Fruit fly (Drosophila melanogaster) whole organism, embryonic: ENCODE data around the gene CG3587.

ENCODE experiments used
- Awh ChIP-seq: fragments of 200-800 bp; sonication (Bioruptor generic); IDR thresholded peaks from 2 replicates; pipeline ENCODE4, ENCODE4 v1.3.6; 2022; ENCODE audit warnings: missing biosample characterization, missing genetic modification characterization
- BEAF-32 ChIP-seq: fragments of 200-800 bp; sonication (Bioruptor generic); optimal IDR thresholded peaks from 3 replicates; lab custom pipeline; 2017; ENCODE audit warnings: missing biosample characterization, missing genetic modification characterization, mild to moderate bottlenecking, moderate library complexity, missing genetic modification reagents
- CG11085 ChIP-seq: fragments of 200-800 bp; sonication (Bioruptor generic); IDR thresholded peaks from 2 replicates; pipeline ENCODE4 v1.3.6; 2022; ENCODE audit warnings: missing biosample characterization, missing genetic modification characterization
- CG11247 ChIP-seq: fragments of 200-800 bp; sonication (Bioruptor generic); IDR thresholded peaks from 2 replicates; pipeline ENCODE4 v1.3.6; 2022; ENCODE audit warnings: missing biosample characterization, missing genetic modification characterization
- CG13775 ChIP-seq: fragments of 200-800 bp; sonication (Bioruptor generic); optimal IDR thresholded peaks from 3 replicates; lab custom pipeline; 2017; ENCODE audit warnings: missing biosample characterization, mild to moderate bottlenecking, missing genetic modification characterization
- CG15601 ChIP-seq: fragments of 200-800 bp; sonication (Bioruptor generic); optimal IDR thresholded peaks from 3 replicates; lab custom pipeline; 2019; ENCODE audit warnings: missing biosample characterization, mild to moderate bottlenecking, missing genetic modification characterization, moderate library complexity
- CG17568 ChIP-seq: fragments of 200-800 bp; sonication (Bioruptor generic); optimal IDR thresholded peaks from 2 replicates; lab custom pipeline; 2018; ENCODE audit warnings: missing biosample characterization, mild to moderate bottlenecking, missing genetic modification characterization, moderate library complexity
- CG2116 ChIP-seq: fragments of 200-800 bp; sonication (Bioruptor generic); optimal IDR thresholded peaks from 3 replicates; lab custom pipeline; 2018; ENCODE audit warnings: missing biosample characterization, mild to moderate bottlenecking, missing genetic modification characterization
- CG32532 ChIP-seq: fragments of 200-800 bp; sonication (Bioruptor generic); IDR thresholded peaks from 2 replicates; pipeline ENCODE4 v1.3.6; 2022; ENCODE audit warnings: missing biosample characterization, missing genetic modification characterization
- CG7786 ChIP-seq: fragments of 200-800 bp; sonication (Bioruptor generic); optimal IDR thresholded peaks from 2 replicates; lab custom pipeline; 2016; ENCODE audit warnings: missing biosample characterization, missing genetic modification characterization
- CG7987 ChIP-seq: fragments of 200-800 bp; sonication (Bioruptor generic); optimal IDR thresholded peaks from 2 replicates; lab custom pipeline; 2018; ENCODE audit warnings: missing biosample characterization, mild to moderate bottlenecking, missing genetic modification characterization, moderate library complexity
- CG8290 ChIP-seq, 3 experiments: fragments of 200-800 bp; sonication (Bioruptor generic); optimal IDR thresholded peaks; 2 replicates each; lab custom pipeline; 2016 to 2019; ENCODE audit warnings: missing biosample characterization in 3 of 3, missing genetic modification characterization in 3 of 3, mild to moderate bottlenecking in 2 of 3, moderate library complexity in 1 of 3
- CG8359 ChIP-seq: fragments of 200-800 bp; sonication (Bioruptor generic); optimal IDR thresholded peaks from 2 replicates; lab custom pipeline; 2017; ENCODE audit warnings: missing biosample characterization, mild to moderate bottlenecking, missing genetic modification characterization, borderline replicate concordance
- CG8765 ChIP-seq: fragments of 200-800 bp; sonication (Bioruptor generic); IDR thresholded peaks from 2 replicates; pipeline ENCODE4 v1.3.6; 2022; ENCODE audit warnings: missing biosample characterization, missing genetic modification characterization
- CHES-1-like ChIP-seq: fragments of 200-800 bp; sonication (Bioruptor generic); optimal IDR thresholded peaks from 2 replicates; lab custom pipeline; 2016; ENCODE audit warnings: missing biosample characterization, missing genetic modification characterization
- CkIIα-i1 ChIP-seq: fragments of 200-800 bp; sonication (Bioruptor generic); IDR thresholded peaks from 2 replicates; pipeline ENCODE4 v1.3.6; 2022; ENCODE audit warnings: missing biosample characterization, missing genetic modification characterization
- D ChIP-seq, 2 experiments: fragments of 200-800 bp in 1 of 2; fragments of >200 bp in 1 of 2; sonication (Bioruptor generic) in 1 of 2; optimal IDR thresholded peaks; 2 replicates in 1 of 2; 3 replicates in 1 of 2; lab custom pipeline; 2017; ENCODE audit warnings: mild to moderate bottlenecking in 1 of 2, missing biosample characterization in 1 of 2, missing genetic modification characterization in 1 of 2, missing genetic modification reagents in 1 of 2
- Dfd ChIP-seq, 2 experiments: fragments of >200 bp; optimal IDR thresholded peaks; 2 replicates each; lab custom pipeline; 2017; ENCODE audit warnings: missing biosample characterization in 2 of 2, missing genetic modification characterization in 2 of 2
- Fer2 ChIP-seq: fragments of 200-800 bp; sonication (Bioruptor generic); optimal IDR thresholded peaks from 2 replicates; lab custom pipeline; 2018; ENCODE audit warnings: missing biosample characterization, mild to moderate bottlenecking, missing genetic modification characterization, moderate library complexity
- Fer3 ChIP-seq: fragments of 200-800 bp; sonication (Bioruptor generic); optimal IDR thresholded peaks from 2 replicates; lab custom pipeline; 2018; ENCODE audit warnings: missing biosample characterization, mild to moderate bottlenecking, missing genetic modification characterization, moderate library complexity
- Hr78 ChIP-seq, 2 experiments: fragments of 200-800 bp in 1 of 2; fragments of >200 bp in 1 of 2; sonication (Bioruptor generic) in 1 of 2; optimal IDR thresholded peaks; 2 replicates each; lab custom pipeline; 2017 to 2019; ENCODE audit warnings: missing biosample characterization in 2 of 2, missing genetic modification characterization in 2 of 2, mild to moderate bottlenecking in 1 of 2, moderate library complexity in 1 of 2
- Jarid2 ChIP-seq: fragments of 200-800 bp; sonication (Bioruptor generic); optimal IDR thresholded peaks from 3 replicates; lab custom pipeline; 2017; ENCODE audit warnings: mild to moderate bottlenecking, missing biosample characterization, missing genetic modification reagents, missing genetic modification characterization
- Mes4 ChIP-seq: fragments of 200-800 bp; sonication (Bioruptor generic); optimal IDR thresholded peaks from 2 replicates; lab custom pipeline; 2016; ENCODE audit warnings: missing biosample characterization, missing genetic modification characterization
- NFAT ChIP-seq: fragments of 200-800 bp; sonication (Bioruptor generic); IDR thresholded peaks from 2 replicates; pipeline ENCODE4 v1.3.6; 2022; ENCODE audit warnings: missing biosample characterization, missing genetic modification characterization
- NK7.1 ChIP-seq: fragments of 200-800 bp; sonication (Bioruptor generic); optimal IDR thresholded peaks from 3 replicates; lab custom pipeline; 2016; ENCODE audit warnings: missing biosample characterization, missing genetic modification characterization
- Opbp ChIP-seq: fragments of 200-800 bp; sonication (Bioruptor generic); IDR thresholded peaks from 3 replicates; pipeline ENCODE4 v1.3.6; 2022; ENCODE audit warnings: missing biosample characterization, missing genetic modification characterization; ENCODE audit not compliant: partially characterized antibody
- Sox100B ChIP-seq: fragments of 200-800 bp; sonication (Bioruptor generic); optimal IDR thresholded peaks from 3 replicates; lab custom pipeline; 2018; ENCODE audit warnings: missing biosample characterization, mild to moderate bottlenecking, missing genetic modification characterization
- Xrp1 ChIP-seq: fragments of 200-800 bp; sonication (Bioruptor generic); IDR thresholded peaks from 2 replicates; pipeline ENCODE4 v1.3.6; 2022; ENCODE audit warnings: missing biosample characterization, missing genetic modification characterization
- ase ChIP-seq: fragments of 200-800 bp; sonication (Bioruptor generic); IDR thresholded peaks from 3 replicates; pipeline ENCODE4 v1.3.6; 2022; ENCODE audit warnings: missing biosample characterization, missing genetic modification characterization
- ash1 ChIP-seq: fragments of 200-800 bp; sonication (Bioruptor generic); optimal IDR thresholded peaks from 2 replicates; lab custom pipeline; 2018; ENCODE audit warnings: missing biosample characterization, mild to moderate bottlenecking, missing genetic modification characterization
- dmrt11E ChIP-seq: fragments of 200-800 bp; sonication (Bioruptor generic); optimal IDR thresholded peaks from 3 replicates; lab custom pipeline; 2018; ENCODE audit warnings: missing biosample characterization, mild to moderate bottlenecking, missing genetic modification characterization, moderate library complexity
- gcm ChIP-seq: fragments of 200-800 bp; sonication (Bioruptor generic); optimal IDR thresholded peaks from 2 replicates; lab custom pipeline; 2019; ENCODE audit warnings: missing biosample characterization, mild to moderate bottlenecking, missing genetic modification characterization, moderate library complexity
- gro ChIP-seq: fragments of 200-800 bp; sonication (Bioruptor generic); optimal IDR thresholded peaks from 2 replicates; lab custom pipeline; 2016; ENCODE audit warnings: missing biosample characterization, missing genetic modification characterization
- gsb ChIP-seq: fragments of 200-800 bp; sonication (Bioruptor generic); IDR thresholded peaks from 2 replicates; pipeline ENCODE4 v1.3.6; 2022; ENCODE audit warnings: missing biosample characterization, missing genetic modification characterization
- h ChIP-seq: fragments of >200 bp; optimal IDR thresholded peaks from 2 replicates; lab custom pipeline; 2017
- hkb ChIP-seq, 2 experiments: fragments of 200-800 bp in 1 of 2; fragments of >200 bp in 1 of 2; sonication (Bioruptor generic) in 1 of 2; IDR thresholded peaks in 1 of 2; optimal IDR thresholded peaks in 1 of 2; 2 replicates each; pipeline versions ENCODE4 v1.3.6 to Lab custom; 2017 to 2022; ENCODE audit warnings: missing biosample characterization in 1 of 2, missing genetic modification characterization in 1 of 2
- kni ChIP-seq: fragments of 200-800 bp; sonication (Bioruptor generic); optimal IDR thresholded peaks from 3 replicates; lab custom pipeline; 2017; ENCODE audit warnings: mild to moderate bottlenecking, missing biosample characterization, missing genetic modification reagents, missing genetic modification characterization
- lab ChIP-seq: fragments of 200-800 bp; sonication (Bioruptor generic); optimal IDR thresholded peaks from 3 replicates; lab custom pipeline; 2017; ENCODE audit warnings: missing biosample characterization, missing genetic modification characterization, mild to moderate bottlenecking, moderate library complexity, missing genetic modification reagents
- pfk ChIP-seq: fragments of 200-800 bp; sonication (Bioruptor generic); optimal IDR thresholded peaks from 2 replicates; lab custom pipeline; 2018; ENCODE audit warnings: missing biosample characterization, mild to moderate bottlenecking, missing genetic modification characterization, moderate library complexity
- salm ChIP-seq: fragments of 200-800 bp; sonication (Bioruptor generic); optimal IDR thresholded peaks from 2 replicates; lab custom pipeline; 2018; ENCODE audit warnings: missing biosample characterization, mild to moderate bottlenecking, missing genetic modification characterization
- schlank ChIP-seq: fragments of 200-800 bp; sonication (Bioruptor generic); optimal IDR thresholded peaks from 2 replicates; lab custom pipeline; 2018; ENCODE audit warnings: missing biosample characterization, mild to moderate bottlenecking, missing genetic modification characterization
- slou ChIP-seq: fragments of 200-800 bp; sonication (Bioruptor generic); optimal IDR thresholded peaks from 3 replicates; lab custom pipeline; 2016; ENCODE audit warnings: missing biosample characterization, missing genetic modification characterization
- ttk ChIP-seq: fragments of 200-800 bp; sonication (Bioruptor generic); IDR thresholded peaks from 2 replicates; pipeline ENCODE4 v2.1.2; 2022; ENCODE audit warnings: missing biosample characterization, missing genetic modification characterization
- unpg ChIP-seq: fragments of 200-800 bp; sonication (Bioruptor generic); optimal IDR thresholded peaks from 3 replicates; lab custom pipeline; 2018; ENCODE audit warnings: missing biosample characterization, mild to moderate bottlenecking, missing genetic modification characterization, moderate library complexity
- usp ChIP-seq: fragments of >200 bp; optimal IDR thresholded peaks from 2 replicates; lab custom pipeline; 2017; ENCODE audit warnings: missing biosample characterization, missing genetic modification characterization
- vvl ChIP-seq: fragments of 200-800 bp; sonication (Bioruptor generic); IDR thresholded peaks from 2 replicates; pipeline ENCODE4 v1.3.6; 2022; ENCODE audit warnings: missing biosample characterization, missing genetic modification characterization
- zen2 ChIP-seq: fragments of 200-800 bp; sonication (Bioruptor generic); IDR thresholded peaks from 3 replicates; pipeline ENCODE4 v1.3.6; 2022; ENCODE audit warnings: missing biosample characterization, missing genetic modification characterization; ENCODE audit not compliant: partially characterized antibody

CG3587 gene

DNA sequence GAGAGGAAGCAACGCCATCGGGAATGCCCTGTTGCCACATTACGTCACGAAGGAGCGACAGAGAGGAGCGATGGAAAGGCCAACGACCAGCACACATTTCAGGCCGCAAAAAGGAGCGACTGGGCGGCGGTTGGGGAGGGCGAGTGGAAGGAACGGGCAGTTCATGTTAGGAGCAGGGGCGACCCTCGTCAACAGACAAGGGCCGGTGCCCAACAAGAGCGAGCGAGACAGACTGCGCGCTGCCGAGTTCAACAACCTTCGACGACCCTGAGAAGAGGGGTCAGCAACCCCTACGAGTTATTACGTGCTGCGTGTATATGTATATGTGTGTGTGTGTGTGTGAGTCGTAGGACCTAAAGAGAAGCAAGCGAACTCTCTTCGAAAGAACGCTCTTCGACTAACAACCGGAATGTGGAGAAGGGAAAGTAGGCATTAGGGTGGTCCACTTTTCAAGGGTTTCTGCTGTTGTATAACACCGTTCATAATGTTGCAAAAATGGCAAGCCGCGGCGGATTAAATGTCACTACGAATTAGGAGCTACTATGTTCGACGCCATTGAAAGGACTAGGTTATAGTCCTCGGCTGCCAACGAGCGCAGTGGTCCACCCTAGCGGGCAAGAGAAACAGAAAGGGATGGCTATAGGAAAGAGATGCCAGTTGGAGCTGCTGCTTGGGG is 11.4 kb downstream of the CG3587 start (continued):
- TF ChIP-seq Dfd (GFP tag; optimal IDR thresholded peaks at IDR 0.05; lab: Kevin White, UChicago), result no peak
- TF ChIP-seq dmrt11E (tag; lab: Kevin White, UChicago), result peak; percentile 94
- TF ChIP-seq schlank (tag; lab: Kevin White, UChicago), result peak; percentile 90
- TF ChIP-seq usp, result peak; percentile 9
- TF ChIP-seq CG13775 (GFP tag; lab: Kevin White, UChicago), result peak; percentile 92
- peak; percentile 95 for TF ChIP-seq Mes4 (GFP tag; lab: Kevin White, UChicago)
- TF ChIP-seq CHES-1-like (GFP tag; lab: Kevin White, UChicago), result peak; percentile 95
- peak; percentile 80 for TF ChIP-seq slou (GFP tag; lab: Kevin White, UChicago)
- TF ChIP-seq gro (GFP tag; lab: Kevin White, UChicago), result peak; percentile 95
- peak; percentile 88 for TF ChIP-seq CG11247 (GFP tag; lab: Robert Waterston, UW)
- peak; percentile 89 for TF ChIP-seq CG8765 (GFP tag; lab: Robert Waterston, UW)
- TF ChIP-seq CG7987 (GFP tag; lab: Kevin White, UChicago), result peak; percentile 93
- peak; percentile 92 for TF ChIP-seq Fer3 (tag; lab: Kevin White, UChicago)
- no peak for TF ChIP-seq zen2 (GFP tag; lab: Robert Waterston, UW)
- TF ChIP-seq gsb, result peak; percentile 68
- peak; percentile 84 for TF ChIP-seq CG8290 (GFP tag; optimal IDR thresholded peaks at IDR 0.05; lab: Kevin White, UChicago)
- TF ChIP-seq CG8290 (tag; optimal IDR thresholded peaks at IDR 0.05; lab: Kevin White, UChicago), result peak; percentile 60 to 99
- TF ChIP-seq D (optimal IDR thresholded peaks at IDR 0.05; lab: Kevin White, UChicago), result no peak
- peak; percentile 96 for TF ChIP-seq D (GFP tag; optimal IDR thresholded peaks at IDR 0.05; lab: Kevin White, UChicago)
- TF ChIP-seq CG11085 (GFP tag; lab: Robert Waterston, UW), result peak; percentile 76
- TF ChIP-seq salm, result peak; percentile 93
- TF ChIP-seq ash1, result peak; percentile 86
- peak; percentile 97 for TF ChIP-seq unpg (GFP tag; lab: Kevin White, UChicago)
- peak; percentile 86 for TF ChIP-seq CkIIα-i1 (GFP tag; lab: Robert Waterston, UW)
- TF ChIP-seq Sox100B (GFP tag; lab: Kevin White, UChicago), result peak; percentile 90
- TF ChIP-seq NFAT (GFP tag; lab: Robert Waterston, UW), result peak; percentile 76
- TF ChIP-seq hkb (optimal IDR thresholded peaks at IDR 0.05; lab: Kevin White, UChicago), result no peak
- TF ChIP-seq hkb (GFP tag; IDR thresholded peaks at IDR 0.05; lab: Robert Waterston, UW), result peak; percentile 97
- TF ChIP-seq vvl, result peak; percentile 97
- TF ChIP-seq Opbp (GFP tag; lab: Robert Waterston, UW), result no peak
- TF ChIP-seq Jarid2 (GFP tag; lab: Kevin White, UChicago), result peak; percentile 85
- TF ChIP-seq gcm (GFP tag; lab: Kevin White, UChicago), result peak; percentile 95
- no peak for TF ChIP-seq h
- peak; percentile 94 for TF ChIP-seq NK7.1 (GFP tag; lab: Kevin White, UChicago)
- TF ChIP-seq CG17568 (GFP tag; lab: Kevin White, UChicago), result peak; percentile 99
- peak; percentile 85 for TF ChIP-seq Fer2 (tag; lab: Kevin White, UChicago)
- peak; percentile 90 for TF ChIP-seq CG8359 (GFP tag; lab: Kevin White, UChicago)
- peak; percentile 86 for TF ChIP-seq kni (GFP tag; lab: Kevin White, UChicago)
- peak; percentile 94 for TF ChIP-seq CG15601 (tag; lab: Kevin White, UChicago)
- TF ChIP-seq BEAF-32 (GFP tag; lab: Kevin White, UChicago), result no peak
- TF ChIP-seq pfk, result peak; percentile 54
- peak in 1 of 2 experiments; percentile 86 for TF ChIP-seq Hr78 (GFP tag; optimal IDR thresholded peaks at IDR 0.05; lab: Kevin White, UChicago)
- peak; percentile 96 for TF ChIP-seq CG7786 (GFP tag; lab: Kevin White, UChicago)
- TF ChIP-seq lab (GFP tag; lab: Kevin White, UChicago), result peak; percentile 98
- peak; percentile 73 for TF ChIP-seq CG2116 (GFP tag; lab: Kevin White, UChicago)
- peak; percentile 87 for TF ChIP-seq ase (GFP tag; lab: Robert Waterston, UW)
- peak; percentile 98 for TF ChIP-seq Xrp1 (GFP tag; lab: Robert Waterston, UW)
- peak; percentile 90 for TF ChIP-seq ttk (GFP tag; lab: Robert Waterston, UW)
- peak; percentile 95 for TF ChIP-seq CG32532 (GFP tag; lab: Robert Waterston, UW)
- TF ChIP-seq Awh (GFP tag; lab: Robert Waterston, UW), result peak; percentile 95
